Fruit fly (Drosophila melanogaster) whole organism, wandering third instar larva: ENCODE data around the gene CG42656.
A peak's percentile ranks its signal among the peaks of the same experiment; 100 is the strongest.

Source experiments
- Abd-B ChIP-seq: fragments of >200 bp; optimal IDR thresholded peaks from 2 replicates; lab custom pipeline; 2017; ENCODE audit warnings: missing biosample characterization, missing genetic modification characterization
- Hr83 ChIP-seq: fragments of 200-300 bp; sonication (Bioruptor generic); optimal IDR thresholded peaks from 2 replicates; lab custom pipeline; 2016; ENCODE audit warnings: missing biosample characterization, mild to moderate bottlenecking, missing genetic modification characterization, moderate library complexity; ENCODE audit not compliant: poor library complexity, severe bottlenecking
- Jra ChIP-seq: sonication (Bioruptor generic); optimal IDR thresholded peaks from 2 replicates; lab custom pipeline; 2016; ENCODE audit warnings: missing biosample characterization, missing genetic modification characterization
- brk ChIP-seq: fragments of 200-800 bp; sonication (Bioruptor generic); optimal IDR thresholded peaks from 2 replicates; lab custom pipeline; 2016; ENCODE audit warnings: missing biosample characterization, mild to moderate bottlenecking, missing genetic modification characterization
- dsf ChIP-seq: sonication (Bioruptor generic); optimal IDR thresholded peaks from 2 replicates; lab custom pipeline; 2016; ENCODE audit warnings: missing biosample characterization, missing genetic modification characterization, borderline replicate concordance
- foxo ChIP-seq, 2 experiments: fragments of 200-800 bp; sonication (Bioruptor generic); optimal IDR thresholded peaks; 2 replicates in 1 of 2; 3 replicates in 1 of 2; lab custom pipeline; 2016 to 2017; ENCODE audit warnings: missing biosample characterization in 2 of 2, missing genetic modification characterization in 2 of 2
- h ChIP-seq: fragments of 200-800 bp; sonication (Bioruptor generic); optimal IDR thresholded peaks from 3 replicates; lab custom pipeline; 2016; ENCODE audit warnings: missing biosample characterization, mild to moderate bottlenecking, missing genetic modification characterization
- pan ChIP-seq: fragments of >200 bp; optimal IDR thresholded peaks from 2 replicates; lab custom pipeline; 2017
- psq ChIP-seq: fragments of 200-800 bp; sonication (Bioruptor generic); optimal IDR thresholded peaks from 3 replicates; lab custom pipeline; 2017; ENCODE audit warnings: missing biosample characterization, mild to moderate bottlenecking, missing genetic modification characterization, moderate library complexity
- rgr ChIP-seq: fragments of 200-800 bp; sonication (Bioruptor generic); optimal IDR thresholded peaks from 3 replicates; lab custom pipeline; 2016; ENCODE audit warnings: missing biosample characterization, mild to moderate bottlenecking, missing genetic modification characterization
- sv ChIP-seq: fragments of 200-800 bp; sonication (Bioruptor generic); optimal IDR thresholded peaks from 3 replicates; lab custom pipeline; 2016; ENCODE audit warnings: missing biosample characterization, missing genetic modification characterization
- usp ChIP-seq: fragments of >200 bp; optimal IDR thresholded peaks from 2 replicates; lab custom pipeline; 2017; ENCODE audit warnings: missing biosample characterization, missing genetic modification characterization

DNA sequence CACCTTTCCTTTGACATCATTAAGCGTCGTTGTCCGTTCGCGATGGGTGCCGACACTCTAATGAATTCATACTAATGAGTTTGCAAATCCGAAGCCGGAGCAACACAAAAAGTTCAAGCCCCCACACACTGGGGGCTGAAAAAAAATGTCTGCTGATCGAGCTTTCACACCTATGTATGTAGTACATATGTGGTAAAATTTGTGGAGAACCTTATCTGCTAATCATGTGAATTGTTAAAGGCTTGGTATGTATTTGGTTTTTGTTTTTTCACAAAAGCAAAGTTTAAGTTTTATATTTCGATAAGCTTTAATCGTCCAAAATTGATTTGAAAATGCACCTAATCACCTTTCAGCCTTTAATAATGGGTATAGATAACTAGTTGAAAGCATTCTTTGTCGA lies 43.2 kb upstream of the CG42656 start, which contains the start of gene alpha-Est5:
- TF ChIP-seq sv (GFP tag; lab: Kevin White, UChicago) (no peak), psq (GFP tag; lab: Kevin White, UChicago) (no peak), dsf (GFP tag; lab: Kevin White, UChicago) (no peak), Jra (GFP tag; lab: Kevin White, UChicago) (no peak), Abd-B (GFP tag; lab: Kevin White, UChicago) (no peak), h (GFP tag; lab: Kevin White, UChicago) (no peak), Hr83 (peak; percentile 31), usp (GFP tag; lab: Kevin White, UChicago) (no peak), foxo (GFP tag; optimal IDR thresholded peaks at IDR 0.05; lab: Kevin White, UChicago) (no peak), rgr (GFP tag; lab: Kevin White, UChicago) (no peak), pan (no peak), brk (GFP tag; lab: Kevin White, UChicago) (no peak)
